Fruit fly (Drosophila melanogaster) whole organism, embryonic: ENCODE results near the gene Ada1-1.
A peak's percentile ranks its signal among the peaks of the same experiment; 100 is the strongest.
"Not testable (repeated sequence)": the region's sequence is repeated elsewhere in the genome, so short reads cannot be mapped to it uniquely, and the experiment has no call there.

Source experiments
- Atf6 ChIP-seq: fragments of 200-800 bp; sonication (Bioruptor generic); IDR thresholded peaks from 2 replicates; pipeline ENCODE4 v1.3.6; 2022; ENCODE audit warnings: missing biosample characterization, missing genetic modification characterization
- Awh ChIP-seq: fragments of 200-800 bp; sonication (Bioruptor generic); IDR thresholded peaks from 2 replicates; pipeline ENCODE4, ENCODE4 v1.3.6; 2022; ENCODE audit warnings: missing biosample characterization, missing genetic modification characterization
- Bgb ChIP-seq: fragments of 200-800 bp; sonication (Bioruptor generic); IDR thresholded peaks from 2 replicates; pipeline ENCODE4 v1.3.6; 2022; ENCODE audit warnings: missing biosample characterization, missing genetic modification characterization; ENCODE audit not compliant: partially characterized antibody
- CG14050 ChIP-seq: fragments of 200-800 bp; sonication (Bioruptor generic); IDR thresholded peaks from 3 replicates; pipeline ENCODE4 v1.3.6; 2022; ENCODE audit warnings: missing biosample characterization, missing genetic modification characterization
- CG1603 ChIP-seq: fragments of 200-800 bp; sonication (Bioruptor generic); optimal IDR thresholded peaks from 2 replicates; lab custom pipeline; 2019; ENCODE audit warnings: missing biosample characterization, mild to moderate bottlenecking, missing genetic modification characterization, moderate library complexity
- CG17361 ChIP-seq: fragments of 200-800 bp; sonication (Bioruptor generic); IDR thresholded peaks from 3 replicates; pipeline ENCODE4 v1.3.6; 2022; ENCODE audit warnings: missing biosample characterization, missing genetic modification characterization
- CG2129 ChIP-seq: fragments of 200-800 bp; sonication (Bioruptor generic); IDR thresholded peaks from 2 replicates; pipeline ENCODE4 v1.3.6; 2022; ENCODE audit warnings: missing biosample characterization, missing genetic modification characterization; ENCODE audit not compliant: partially characterized antibody
- CG2199 ChIP-seq: fragments of 200-800 bp; sonication (Bioruptor generic); IDR thresholded peaks from 3 replicates; pipeline ENCODE4 v1.3.6; 2022; ENCODE audit warnings: missing biosample characterization, missing genetic modification characterization
- CG3163 ChIP-seq: fragments of 200-800 bp; sonication (Bioruptor generic); optimal IDR thresholded peaks from 3 replicates; lab custom pipeline; 2016; ENCODE audit warnings: missing biosample characterization, missing genetic modification characterization
- CG4707 ChIP-seq: fragments of 200-800 bp; sonication (Bioruptor generic); optimal IDR thresholded peaks from 2 replicates; lab custom pipeline; 2018; ENCODE audit warnings: missing biosample characterization, mild to moderate bottlenecking, missing genetic modification characterization, moderate library complexity
- CG5180 ChIP-seq: fragments of 200-800 bp; sonication (Bioruptor generic); optimal IDR thresholded peaks from 3 replicates; lab custom pipeline; 2017; ENCODE audit warnings: missing biosample characterization, missing genetic modification characterization, mild to moderate bottlenecking, moderate library complexity, missing genetic modification reagents
- CG6654 ChIP-seq: fragments of 200-800 bp; sonication (Bioruptor generic); optimal IDR thresholded peaks from 2 replicates; lab custom pipeline; 2017; ENCODE audit warnings: missing biosample characterization, mild to moderate bottlenecking, missing genetic modification characterization
- CG8290 ChIP-seq, 3 experiments: fragments of 200-800 bp; sonication (Bioruptor generic); optimal IDR thresholded peaks; 2 replicates each; lab custom pipeline; 2016 to 2019; ENCODE audit warnings: missing biosample characterization in 3 of 3, missing genetic modification characterization in 3 of 3, mild to moderate bottlenecking in 2 of 3, moderate library complexity in 1 of 3
- CG9817 ChIP-seq: fragments of 200-800 bp; sonication (Bioruptor generic); optimal IDR thresholded peaks from 2 replicates; lab custom pipeline; 2018; ENCODE audit warnings: missing biosample characterization, mild to moderate bottlenecking, missing genetic modification characterization, moderate library complexity
- CTCF ChIP-seq: fragments of 200-800 bp; sonication (Bioruptor generic); optimal IDR thresholded peaks from 2 replicates; lab custom pipeline; 2017; ENCODE audit warnings: missing biosample characterization, mild to moderate bottlenecking, missing genetic modification characterization, moderate library complexity
- CoRest ChIP-seq: fragments of 200-800 bp; sonication (Bioruptor generic); optimal IDR thresholded peaks from 3 replicates; lab custom pipeline; 2018; ENCODE audit warnings: missing biosample characterization, mild to moderate bottlenecking, missing genetic modification characterization, moderate library complexity
- Dp ChIP-seq: fragments of 200-800 bp; sonication (Bioruptor generic); optimal IDR thresholded peaks from 2 replicates; lab custom pipeline; 2018; ENCODE audit warnings: missing biosample characterization, mild to moderate bottlenecking, missing genetic modification characterization, moderate library complexity
- E2f2 ChIP-seq: fragments of 200-800 bp; sonication (Bioruptor generic); IDR thresholded peaks from 2 replicates; pipeline ENCODE4 v1.3.6; 2022; ENCODE audit warnings: missing biosample characterization, missing genetic modification characterization
- Ets65A ChIP-seq: fragments of 200-800 bp; sonication (Bioruptor generic); peaks from one replicate; lab custom pipeline; 2016; ENCODE audit warnings: missing biosample characterization, missing genetic modification characterization
- Fer3 ChIP-seq: fragments of 200-800 bp; sonication (Bioruptor generic); optimal IDR thresholded peaks from 2 replicates; lab custom pipeline; 2018; ENCODE audit warnings: missing biosample characterization, mild to moderate bottlenecking, missing genetic modification characterization, moderate library complexity
- Myb ChIP-seq: fragments of 200-800 bp; sonication (Bioruptor generic); optimal IDR thresholded peaks from 2 replicates; lab custom pipeline; 2016; ENCODE audit warnings: missing biosample characterization, missing genetic modification characterization
- Nf-YB ChIP-seq: fragments of 200-800 bp; sonication (Bioruptor generic); optimal IDR thresholded peaks from 3 replicates; lab custom pipeline; 2019; ENCODE audit warnings: missing biosample characterization, mild to moderate bottlenecking, missing genetic modification characterization, moderate library complexity
- NfI ChIP-seq: fragments of 200-800 bp; sonication (Bioruptor generic); optimal IDR thresholded peaks from 3 replicates; lab custom pipeline; 2018; ENCODE audit warnings: missing biosample characterization, mild to moderate bottlenecking, missing genetic modification characterization, moderate library complexity
- Opbp ChIP-seq: fragments of 200-800 bp; sonication (Bioruptor generic); IDR thresholded peaks from 3 replicates; pipeline ENCODE4 v1.3.6; 2022; ENCODE audit warnings: missing biosample characterization, missing genetic modification characterization; ENCODE audit not compliant: partially characterized antibody
- Pdp1 ChIP-seq, 2 experiments: fragments of 200-800 bp; sonication (Bioruptor generic); optimal IDR thresholded peaks; 3 replicates each; lab custom pipeline; 2016; ENCODE audit warnings: missing biosample characterization in 2 of 2, missing genetic modification characterization in 2 of 2, mild to moderate bottlenecking in 1 of 2, moderate library complexity in 1 of 2
- amos ChIP-seq: fragments of 200-800 bp; sonication (Bioruptor generic); IDR thresholded peaks from 2 replicates; pipeline ENCODE4 v1.3.6; 2022; ENCODE audit warnings: missing biosample characterization, missing genetic modification characterization; ENCODE audit not compliant: partially characterized antibody
- ara ChIP-seq: fragments of 200-800 bp; sonication (Bioruptor generic); IDR thresholded peaks from 2 replicates; pipeline ENCODE4 v1.3.6; 2022; ENCODE audit warnings: missing biosample characterization, missing genetic modification characterization
- cad ChIP-seq: fragments of >200 bp; optimal IDR thresholded peaks from 2 replicates; lab custom pipeline; 2017; ENCODE audit warnings: missing biosample characterization, missing genetic modification characterization
- chinmo ChIP-seq: fragments of 200-800 bp; sonication (Bioruptor generic); IDR thresholded peaks from 4 replicates; pipeline ENCODE4 v1.3.6; 2022; ENCODE audit warnings: missing biosample characterization, missing genetic modification characterization; ENCODE audit not compliant: partially characterized antibody
- ewg ChIP-seq: fragments of 200-800 bp; sonication (Bioruptor generic); optimal IDR thresholded peaks from 3 replicates; lab custom pipeline; 2017; ENCODE audit warnings: mild to moderate bottlenecking, missing biosample characterization, missing genetic modification reagents, missing genetic modification characterization
- gem ChIP-seq: fragments of 200-800 bp; sonication (Bioruptor generic); optimal IDR thresholded peaks from 2 replicates; lab custom pipeline; 2019; ENCODE audit warnings: missing biosample characterization, mild to moderate bottlenecking, missing genetic modification characterization, moderate library complexity
- insv ChIP-seq, 2 experiments: fragments of 200-800 bp; sonication (Bioruptor generic); optimal IDR thresholded peaks; 3 replicates each; lab custom pipeline; 2016 to 2018; ENCODE audit warnings: missing biosample characterization in 2 of 2, missing genetic modification characterization in 2 of 2
- knrl ChIP-seq: fragments of 200-800 bp; sonication (Bioruptor generic); IDR thresholded peaks from 3 replicates; pipeline ENCODE4 v1.3.6; 2022; ENCODE audit warnings: missing biosample characterization, missing genetic modification characterization; ENCODE audit not compliant: partially characterized antibody
- lbe ChIP-seq: fragments of 200-800 bp; sonication (Bioruptor generic); optimal IDR thresholded peaks from 2 replicates; lab custom pipeline; 2016; ENCODE audit warnings: missing biosample characterization, mild to moderate bottlenecking, missing genetic modification characterization
- pfk ChIP-seq: fragments of 200-800 bp; sonication (Bioruptor generic); optimal IDR thresholded peaks from 2 replicates; lab custom pipeline; 2018; ENCODE audit warnings: missing biosample characterization, mild to moderate bottlenecking, missing genetic modification characterization, moderate library complexity
- pita ChIP-seq: fragments of 200-800 bp; sonication (Bioruptor generic); optimal IDR thresholded peaks from 2 replicates; lab custom pipeline; 2017; ENCODE audit warnings: missing biosample characterization, mild to moderate bottlenecking, missing genetic modification characterization
- pum ChIP-seq: fragments of 200-800 bp; sonication (Bioruptor generic); optimal IDR thresholded peaks from 2 replicates; lab custom pipeline; 2016; ENCODE audit warnings: missing biosample characterization, missing genetic modification characterization
- sim ChIP-seq: fragments of 200-800 bp; sonication (Bioruptor generic); IDR thresholded peaks from 2 replicates; pipeline ENCODE4 v1.3.6; 2022; ENCODE audit warnings: missing biosample characterization, missing genetic modification characterization
- sob ChIP-seq: fragments of 200-800 bp; sonication (Bioruptor generic); IDR thresholded peaks from 2 replicates; pipeline ENCODE4 v1.3.6; 2022; ENCODE audit warnings: missing biosample characterization, missing genetic modification characterization
- stc ChIP-seq: fragments of 200-800 bp; sonication (Bioruptor generic); IDR thresholded peaks from 2 replicates; pipeline ENCODE4 v1.3.6; 2022; ENCODE audit warnings: missing biosample characterization, missing genetic modification characterization
- stwl ChIP-seq: fragments of 200-800 bp; sonication (Bioruptor generic); optimal IDR thresholded peaks from 3 replicates; lab custom pipeline; 2018; ENCODE audit warnings: missing biosample characterization, mild to moderate bottlenecking, missing genetic modification characterization, moderate library complexity
- vnd ChIP-seq: fragments of 200-800 bp; sonication (Bioruptor generic); IDR thresholded peaks from 3 replicates; pipeline ENCODE4 v1.3.6; 2022; ENCODE audit warnings: missing biosample characterization, missing genetic modification characterization; ENCODE audit not compliant: partially characterized antibody
- zen ChIP-seq: fragments of 200-800 bp; sonication (Bioruptor generic); optimal IDR thresholded peaks from 3 replicates; lab custom pipeline; 2018; ENCODE audit warnings: missing biosample characterization, mild to moderate bottlenecking, missing genetic modification characterization, moderate library complexity
- zfh1 ChIP-seq: fragments of 200-800 bp; sonication (Bioruptor generic); IDR thresholded peaks from 3 replicates; pipeline ENCODE4 v1.3.6; 2022; ENCODE audit warnings: missing biosample characterization, missing genetic modification characterization

Ada1-1 gene

DNA sequence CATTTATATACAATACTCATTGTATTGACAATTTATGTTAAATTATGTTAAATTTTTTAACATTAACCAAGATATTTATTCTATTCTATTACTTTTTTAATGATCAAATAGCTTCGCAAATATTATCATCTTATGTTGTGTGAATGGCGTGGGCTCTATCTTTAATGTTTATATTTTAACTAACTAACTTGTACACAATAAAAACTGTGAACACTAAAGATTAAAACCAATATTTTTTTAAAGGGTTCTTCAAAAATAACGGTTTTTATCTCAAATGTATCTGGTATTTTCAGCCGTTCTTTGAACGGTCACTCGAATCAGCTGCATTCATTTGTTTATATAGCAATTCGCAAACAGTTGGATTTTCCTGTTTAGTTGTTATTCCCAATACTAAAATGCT lies at the start of gene Ada1-1:
Gene Ada1-1, plus strand, starts transcription at position 301 of the 400 bp plus-strand sequence.
- not testable (repeated sequence) for TF ChIP-seq sob, CG17361, vnd (GFP tag; lab: Robert Waterston, UW)

DNA sequence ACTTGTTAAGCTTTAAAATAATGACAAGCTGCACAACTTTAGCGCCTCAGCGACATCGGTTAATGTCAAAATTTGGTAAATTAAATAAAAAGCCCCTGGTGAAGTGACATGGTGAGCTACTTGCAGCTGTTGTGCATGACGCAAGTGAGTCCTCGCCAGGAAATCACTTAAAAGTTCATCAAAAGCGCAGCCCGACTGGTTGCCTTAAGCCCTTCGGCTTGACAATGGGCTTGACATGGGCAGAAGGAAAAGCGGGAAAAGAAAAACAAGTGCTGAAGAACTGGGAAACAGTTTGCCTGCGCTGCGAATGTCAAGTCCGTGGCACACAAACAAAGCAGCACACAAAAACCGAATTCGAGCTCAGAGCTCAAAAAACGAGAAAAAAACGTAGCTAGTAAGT lies 49.0 kb upstream of the Ada1-1 start, which contains the start of gene CG16964:
Gene CG16964, plus strand, starts transcription at position 301 of the 400 bp plus-strand sequence.
- TF ChIP-seq sim (GFP tag; lab: Robert Waterston, UW): no peak
- TF ChIP-seq CG2129 (GFP tag; lab: Robert Waterston, UW): no peak
- TF ChIP-seq stc (GFP tag; lab: Robert Waterston, UW): no peak
- TF ChIP-seq lbe (GFP tag; lab: Kevin White, UChicago): no peak
- no peak for TF ChIP-seq CG5180
- TF ChIP-seq CG14050 (GFP tag; lab: Robert Waterston, UW): no peak
- no peak for TF ChIP-seq CG4707 (GFP tag; lab: Kevin White, UChicago)
- TF ChIP-seq Awh (GFP tag; lab: Robert Waterston, UW): no peak
- no peak for TF ChIP-seq zfh1 (GFP tag; lab: Robert Waterston, UW)
- no peak for TF ChIP-seq Nf-YB (GFP tag; lab: Kevin White, UChicago)

DNA sequence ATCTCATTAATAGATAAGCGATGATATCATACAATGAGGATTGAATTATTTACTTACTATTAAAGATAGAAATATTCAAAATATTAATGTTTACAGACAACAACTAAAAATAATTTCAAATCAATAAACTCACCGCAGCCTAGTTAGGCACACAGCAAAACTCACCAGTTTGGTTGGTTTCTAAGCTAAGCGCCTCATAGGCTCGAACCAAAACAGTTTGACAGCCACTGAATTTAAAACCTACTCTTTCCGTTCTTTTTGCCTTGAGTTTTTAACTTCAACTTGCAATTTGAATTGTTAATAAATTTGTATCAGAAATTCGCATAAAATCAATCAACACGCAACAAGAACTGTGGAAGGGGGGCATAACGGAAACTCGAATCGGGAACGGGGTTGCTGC lies 48.1 kb upstream of the Ada1-1 start:
- TF ChIP-seq chinmo (GFP tag; lab: Robert Waterston, UW): 0 out of 4 replicates have a peak, but pooled peaks have one; percentile 45
- TF ChIP-seq ewg (GFP tag; lab: Kevin White, UChicago): no peak
- TF ChIP-seq insv (GFP tag; optimal IDR thresholded peaks at IDR 0.05; lab: Kevin White, UChicago): peak in 1 of 2 experiments; percentile 31
- TF ChIP-seq CoRest (tag; lab: Kevin White, UChicago): peak; percentile 5
- no peak for TF ChIP-seq CG3163 (GFP tag; lab: Kevin White, UChicago)
- peak; percentile 13 for TF ChIP-seq CG9817 (tag; lab: Kevin White, UChicago)
- TF ChIP-seq Atf6 (GFP tag; lab: Robert Waterston, UW): no peak
- peak; percentile 6 for TF ChIP-seq NfI (GFP tag; lab: Kevin White, UChicago)
- TF ChIP-seq stwl: peak; percentile 36
- 0 out of 3 replicates have a peak, but pooled peaks have one; percentile 51 for TF ChIP-seq CG2199 (GFP tag; lab: Robert Waterston, UW)
- TF ChIP-seq Dp (GFP tag; lab: Kevin White, UChicago): peak; percentile 76
- no peak for TF ChIP-seq pfk
- no peak for TF ChIP-seq gem (tag; lab: Kevin White, UChicago)
- peak; percentile 79 for TF ChIP-seq E2f2 (GFP tag; lab: Robert Waterston, UW)
- no peak for TF ChIP-seq pum
- peak; percentile 24; the same call in 1 of the 2 replicates for TF ChIP-seq amos (GFP tag; lab: Robert Waterston, UW)
- peak; percentile 86 for TF ChIP-seq cad
- peak; percentile 32 for TF ChIP-seq CG1603
- peak; percentile 30 for TF ChIP-seq zen (tag; lab: Kevin White, UChicago)
- TF ChIP-seq Pdp1 (GFP tag; optimal IDR thresholded peaks at IDR 0.05; lab: Kevin White, UChicago): no peak
- TF ChIP-seq CG8290 (GFP tag; optimal IDR thresholded peaks at IDR 0.05; lab: Kevin White, UChicago): no peak
- TF ChIP-seq CG8290 (tag; optimal IDR thresholded peaks at IDR 0.05; lab: Kevin White, UChicago): peak in 1 of 2 experiments; percentile 7
- TF ChIP-seq Fer3 (tag; lab: Kevin White, UChicago): no peak
- 0 out of 2 replicates have a peak, but pooled peaks have one; percentile 6 for TF ChIP-seq Bgb (GFP tag; lab: Robert Waterston, UW)
- peak; percentile 26 for TF ChIP-seq Myb (GFP tag; lab: Kevin White, UChicago)
- peak; percentile 58 for TF ChIP-seq pita (GFP tag; lab: Kevin White, UChicago)
- peak; percentile 99 for TF ChIP-seq CG6654 (GFP tag; lab: Kevin White, UChicago)
- peak; percentile 40 for TF ChIP-seq knrl (GFP tag; lab: Robert Waterston, UW)
- TF ChIP-seq Opbp (GFP tag; lab: Robert Waterston, UW): peak; percentile 21; the same call in 1 of the 3 replicates
- TF ChIP-seq Ets65A: peak; percentile 19
- TF ChIP-seq CTCF: peak; percentile 50
- no peak for TF ChIP-seq ara (GFP tag; lab: Robert Waterston, UW)
